Worm (Caenorhabditis elegans): Measurements from ENCODE around the gene arrd-18.

- TF ChIP-seq ham-2 (GFP tag; optimal IDR thresholded peaks at IDR 0.05) (no peak), tbx-8 (GFP tag; optimal IDR thresholded peaks at IDR 0.05) (no peak), ceh-43 (GFP tag; optimal IDR thresholded peaks at IDR 0.05) (no peak), unc-62 (GFP tag; optimal IDR thresholded peaks at IDR 0.05) (no peak)
Observed at ce11 chrV:3269407-3269806, 42.5 kb downstream of the arrd-18 start, which contains the start of gene T28A11.19.
